ENCODE assay signal across 1 fruit fly cellular context in the genomic region with DNA sequence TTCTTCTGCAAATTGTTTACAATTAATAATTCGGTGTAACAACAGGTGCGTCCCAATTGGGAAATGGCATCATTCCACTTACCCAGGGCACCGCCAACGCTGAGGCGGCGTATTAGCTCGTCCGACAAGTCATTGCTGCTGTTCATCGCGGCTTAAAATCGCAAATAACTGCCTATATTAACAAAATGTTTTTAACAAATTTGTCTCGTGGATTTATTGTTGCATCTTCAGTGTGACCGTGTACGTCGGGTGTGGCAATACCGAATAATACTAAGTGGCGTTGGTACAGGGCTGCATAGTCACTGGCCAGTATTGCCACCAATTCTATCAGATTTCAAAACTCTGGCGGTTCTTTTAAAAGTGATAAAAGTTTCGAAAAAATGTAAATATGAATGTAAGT.
A peak's percentile ranks its signal among the peaks of the same experiment; 100 is the strongest.
TF ChIP-seq lines count a peak whose summit lies in the region.

Gene Ets97D, minus strand, starts transcription at position 272 of the 400 bp plus-strand sequence.

TF ChIP-seq in whole organism, embryonic, 481 proteins besides CTCF, POLR2A, EP300 and RAD21 (continued from another document and continues in another):
- TF ChIP-seq CG7839 (tag; optimal IDR thresholded peaks at IDR 0.05; lab: Kevin White, UChicago) (no peak), dm (GFP tag; optimal IDR thresholded peaks at IDR 0.05; lab: Kevin White, UChicago) (peak; percentile 79), odd (GFP tag; optimal IDR thresholded peaks at IDR 0.05; lab: Kevin White, UChicago) (no peak), Fer1 (GFP tag; optimal IDR thresholded peaks at IDR 0.05; lab: Kevin White, UChicago) (no peak), p53 (GFP tag; optimal IDR thresholded peaks at IDR 0.05; lab: Kevin White, UChicago) (peak; percentile 1), CG10209 (GFP tag; optimal IDR thresholded peaks at IDR 0.05; lab: Kevin White, UChicago) (no peak), CG10979 (tag; optimal IDR thresholded peaks at IDR 0.05; lab: Kevin White, UChicago) (no peak), CG8359 (GFP tag; optimal IDR thresholded peaks at IDR 0.05; lab: Kevin White, UChicago; ENCODE audit: borderline replicate concordance) (no peak), CG9215 (GFP tag; IDR thresholded peaks at IDR 0.05; lab: Robert Waterston, UW) (no peak), CG34376 (GFP tag; optimal IDR thresholded peaks at IDR 0.05; lab: Kevin White, UChicago) (no peak), CG7556 (GFP tag; optimal IDR thresholded peaks at IDR 0.05; lab: Kevin White, UChicago) (no peak), pzg (GFP tag; optimal IDR thresholded peaks at IDR 0.05; lab: Kevin White, UChicago) (peak; percentile 95), CG6813 (GFP tag; optimal IDR thresholded peaks at IDR 0.05; lab: Kevin White, UChicago) (no peak), unc-4 (GFP tag; IDR thresholded peaks at IDR 0.05; lab: Robert Waterston, UW; ENCODE audit: partially characterized antibody) (no peak), Bgb (GFP tag; IDR thresholded peaks at IDR 0.05; lab: Robert Waterston, UW; ENCODE audit: partially characterized antibody) (no peak), CHES-1-like (GFP tag; optimal IDR thresholded peaks at IDR 0.05; lab: Kevin White, UChicago) (peak; percentile 74), CG13287 (GFP tag; IDR thresholded peaks at IDR 0.05; lab: Robert Waterston, UW; ENCODE audit: partially characterized antibody) (peak; percentile 42; the same call in 1 of the 2 replicates), Stat92E (GFP tag; optimal IDR thresholded peaks at IDR 0.05; lab: Kevin White, UChicago) (no peak), zfh2 (GFP tag; optimal IDR thresholded peaks at IDR 0.05; lab: Kevin White, UChicago) (no peak), chn (GFP tag; optimal IDR thresholded peaks at IDR 0.05; lab: Kevin White, UChicago) (no peak), danr (GFP tag; IDR thresholded peaks at IDR 0.05; lab: Robert Waterston, UW) (no peak), CG16779 (GFP tag; IDR thresholded peaks at IDR 0.05; lab: Robert Waterston, UW) (no peak), fd102C (GFP tag; optimal IDR thresholded peaks at IDR 0.05; lab: Kevin White, UChicago) (no peak), HmgZ (tag; optimal IDR thresholded peaks at IDR 0.05; lab: Kevin White, UChicago) (peak; percentile 81), CG10147 (GFP tag; optimal IDR thresholded peaks at IDR 0.05; lab: Kevin White, UChicago) (no peak), sim (GFP tag; IDR thresholded peaks at IDR 0.05; lab: Robert Waterston, UW) (no peak), CG10267 (tag; optimal IDR thresholded peaks at IDR 0.05; lab: Kevin White, UChicago) (peak; percentile 43), Awh (GFP tag; IDR thresholded peaks at IDR 0.05; lab: Robert Waterston, UW) (no peak), so (GFP tag; IDR thresholded peaks at IDR 0.05; lab: Robert Waterston, UW) (no peak), CG32772 (GFP tag; IDR thresholded peaks at IDR 0.05; lab: Robert Waterston, UW) (no peak), CG1603 (tag; optimal IDR thresholded peaks at IDR 0.05; lab: Kevin White, UChicago) (peak; percentile 83), CG1832 (GFP tag; optimal IDR thresholded peaks at IDR 0.05; lab: Kevin White, UChicago) (no peak), CG34224 (GFP tag; IDR thresholded peaks at IDR 0.05; lab: Robert Waterston, UW; ENCODE audit: partially characterized antibody) (peak; percentile 36; the same call in 2 of the 3 replicates), CG2116 (GFP tag; optimal IDR thresholded peaks at IDR 0.05; lab: Kevin White, UChicago) (peak; percentile 69), pum (GFP tag; optimal IDR thresholded peaks at IDR 0.05; lab: Kevin White, UChicago) (no peak), CG15601 (tag; optimal IDR thresholded peaks at IDR 0.05; lab: Kevin White, UChicago) (peak; percentile 62), CoRest (tag; optimal IDR thresholded peaks at IDR 0.05; lab: Kevin White, UChicago) (peak; percentile 38), CG4360 (GFP tag; IDR thresholded peaks at IDR 0.05; lab: Robert Waterston, UW) (0 out of 2 replicates have a peak, but pooled peaks have one; percentile 9), insv (GFP tag; optimal IDR thresholded peaks at IDR 0.05; lab: Kevin White, UChicago) (peak in 1 of 2 experiments; percentile 42), CG15696 (tag; optimal IDR thresholded peaks at IDR 0.05; lab: Kevin White, UChicago) (no peak), ATbp (GFP tag; optimal IDR thresholded peaks at IDR 0.05; lab: Kevin White, UChicago) (no peak), sqz (GFP tag; optimal IDR thresholded peaks at IDR 0.05; lab: Kevin White, UChicago) (no peak), CG16813 (GFP tag; IDR thresholded peaks at IDR 0.05; lab: Robert Waterston, UW; ENCODE audit: partially characterized antibody) (no peak), az2 (GFP tag; optimal IDR thresholded peaks at IDR 0.05; lab: Kevin White, UChicago) (no peak), MTF-1 (GFP tag; optimal IDR thresholded peaks at IDR 0.05; lab: Kevin White, UChicago; ENCODE audit: borderline replicate concordance) (no peak), ro (GFP tag; IDR thresholded peaks at IDR 0.05; lab: Robert Waterston, UW) (no peak), CG3847 (GFP tag; IDR thresholded peaks at IDR 0.05; lab: Robert Waterston, UW) (peak; percentile 65), CG11504 (tag; optimal IDR thresholded peaks at IDR 0.05; lab: Kevin White, UChicago) (peak; percentile 4), seq (GFP tag; IDR thresholded peaks at IDR 0.05; lab: Robert Waterston, UW) (no peak), CG34422 (GFP tag; IDR thresholded peaks at IDR 0.05; lab: Robert Waterston, UW) (peak; percentile 40; the same call in 1 of the 3 replicates), al (GFP tag; IDR thresholded peaks at IDR 0.05; lab: Robert Waterston, UW) (no peak), slbo (GFP tag; IDR thresholded peaks at IDR 0.05; lab: Robert Waterston, UW) (no peak), ERR (GFP tag; optimal IDR thresholded peaks at IDR 0.05; lab: Kevin White, UChicago) (no peak), Gsc (GFP tag; IDR thresholded peaks at IDR 0.05; lab: Robert Waterston, UW) (no peak), CG30403 (GFP tag; optimal IDR thresholded peaks at IDR 0.05; lab: Kevin White, UChicago) (no peak), CG13775 (GFP tag; optimal IDR thresholded peaks at IDR 0.05; lab: Kevin White, UChicago) (no peak), CG31441 (GFP tag; IDR thresholded peaks at IDR 0.05; lab: Robert Waterston, UW) (no peak), lab (GFP tag; optimal IDR thresholded peaks at IDR 0.05; lab: Kevin White, UChicago) (no peak), CG17829 (tag; optimal IDR thresholded peaks at IDR 0.05; lab: Kevin White, UChicago) (no peak), CG6272 (GFP tag; IDR thresholded peaks at IDR 0.05; lab: Robert Waterston, UW) (no peak), run (tag; optimal IDR thresholded peaks at IDR 0.05; lab: Kevin White, UChicago) (no peak), pb (GFP tag; optimal IDR thresholded peaks at IDR 0.05; lab: Kevin White, UChicago) (no peak), phol (tag; optimal IDR thresholded peaks at IDR 0.05; lab: Kevin White, UChicago) (peak; percentile 12), Bdp1 (GFP tag; optimal IDR thresholded peaks at IDR 0.05; lab: Kevin White, UChicago) (no peak), CG32767 (GFP tag; IDR thresholded peaks at IDR 0.05; lab: Robert Waterston, UW) (no peak), Dad (GFP tag; optimal IDR thresholded peaks at IDR 0.05; lab: Kevin White, UChicago) (no peak), slp2 (GFP tag; optimal IDR thresholded peaks at IDR 0.05; lab: Kevin White, UChicago) (no peak), Gug (GFP tag; IDR thresholded peaks at IDR 0.05; lab: Robert Waterston, UW) (no peak), CG12659 (GFP tag; optimal IDR thresholded peaks at IDR 0.05; lab: Kevin White, UChicago) (peak; percentile 43), CG4707 (GFP tag; optimal IDR thresholded peaks at IDR 0.05; lab: Kevin White, UChicago) (no peak), Drgx (GFP tag; IDR thresholded peaks at IDR 0.05; lab: Robert Waterston, UW) (no peak), ab (GFP tag; optimal IDR thresholded peaks at IDR 0.05; lab: Kevin White, UChicago) (no peak), hb (GFP tag; IDR thresholded peaks at IDR 0.05; lab: Robert Waterston, UW; ENCODE audit: partially characterized antibody) (no peak), Dp (GFP tag; optimal IDR thresholded peaks at IDR 0.05; lab: Kevin White, UChicago) (peak; percentile 100), CG12391 (tag; optimal IDR thresholded peaks at IDR 0.05; lab: Kevin White, UChicago) (peak; percentile 16), dpn (GFP tag; optimal IDR thresholded peaks at IDR 0.05; lab: Kevin White, UChicago) (no peak), CG17568 (GFP tag; optimal IDR thresholded peaks at IDR 0.05; lab: Kevin White, UChicago) (no peak), toy (GFP tag; IDR thresholded peaks at IDR 0.05; lab: Robert Waterston, UW) (no peak), ken (GFP tag; IDR thresholded peaks at IDR 0.05; lab: Robert Waterston, UW) (no peak), Spps (tag; optimal IDR thresholded peaks at IDR 0.05; lab: Kevin White, UChicago) (no peak), Dip3 (GFP tag; optimal IDR thresholded peaks at IDR 0.05; lab: Kevin White, UChicago) (no peak), CG7372 (GFP tag; IDR thresholded peaks at IDR 0.05; lab: Robert Waterston, UW) (no peak), CG14667 (GFP tag; IDR thresholded peaks at IDR 0.05; lab: Robert Waterston, UW) (no peak), nerfin-1 (tag; optimal IDR thresholded peaks at IDR 0.05; lab: Kevin White, UChicago) (no peak), Hey (tag; optimal IDR thresholded peaks at IDR 0.05; lab: Kevin White, UChicago) (no peak), Side (GFP tag; optimal IDR thresholded peaks at IDR 0.05; lab: Kevin White, UChicago) (no peak), E2f1 (GFP tag; IDR thresholded peaks at IDR 0.05; lab: Robert Waterston, UW) (no peak), CG2889 (GFP tag; IDR thresholded peaks at IDR 0.05; lab: Robert Waterston, UW) (no peak), NK7.1 (GFP tag; optimal IDR thresholded peaks at IDR 0.05; lab: Kevin White, UChicago) (no peak), CG31388 (GFP tag; optimal IDR thresholded peaks at IDR 0.05; lab: Kevin White, UChicago) (no peak), CG32532 (GFP tag; IDR thresholded peaks at IDR 0.05; lab: Robert Waterston, UW) (no peak), Hr51 (GFP tag; optimal IDR thresholded peaks at IDR 0.05; lab: Kevin White, UChicago) (no peak), corto (GFP tag; optimal IDR thresholded peaks at IDR 0.05; lab: Kevin White, UChicago) (no peak), Asciz (GFP tag; optimal IDR thresholded peaks at IDR 0.05; lab: Kevin White, UChicago) (no peak), CG15011 (GFP tag; optimal IDR thresholded peaks at IDR 0.05; lab: Kevin White, UChicago) (no peak), CG18011 (GFP tag; optimal IDR thresholded peaks at IDR 0.05; lab: Kevin White, UChicago) (no peak), fru (optimal IDR thresholded peaks at IDR 0.05; lab: Kevin White, UChicago) (no peak), crol (GFP tag; IDR thresholded peaks at IDR 0.05; lab: Robert Waterston, UW) (no peak), CG12155 (GFP tag; optimal IDR thresholded peaks at IDR 0.05; lab: Kevin White, UChicago) (no peak), HLH3B (GFP tag; IDR thresholded peaks at IDR 0.05; lab: Robert Waterston, UW) (no peak), chinmo (GFP tag; IDR thresholded peaks at IDR 0.05; lab: Robert Waterston, UW; ENCODE audit: partially characterized antibody) (no peak; the same call in 3 of the 4 replicates), CG6689 (GFP tag; IDR thresholded peaks at IDR 0.05; lab: Robert Waterston, UW) (no peak), kni (GFP tag; optimal IDR thresholded peaks at IDR 0.05; lab: Kevin White, UChicago) (no peak), Mrtf (GFP tag; IDR thresholded peaks at IDR 0.05; lab: Robert Waterston, UW) (no peak), CG18262 (tag; optimal IDR thresholded peaks at IDR 0.05; lab: Kevin White, UChicago) (no peak), CG9932 (GFP tag; IDR thresholded peaks at IDR 0.05; lab: Robert Waterston, UW) (no peak), Dek (tag; optimal IDR thresholded peaks at IDR 0.05; lab: Kevin White, UChicago) (no peak), CG5180 (GFP tag; optimal IDR thresholded peaks at IDR 0.05; lab: Kevin White, UChicago) (peak; percentile 52), Hsf (GFP tag; optimal IDR thresholded peaks at IDR 0.05; lab: Kevin White, UChicago) (no peak), repo (GFP tag; optimal IDR thresholded peaks at IDR 0.05; lab: Kevin White, UChicago) (no peak), Xrp1 (GFP tag; IDR thresholded peaks at IDR 0.05; lab: Robert Waterston, UW) (no peak), CG14965 (GFP tag; optimal IDR thresholded peaks at IDR 0.05; lab: Kevin White, UChicago; ENCODE audit: borderline replicate concordance) (no peak), CG11093 (GFP tag; IDR thresholded peaks at IDR 0.05; lab: Robert Waterston, UW) (no peak), Camta (GFP tag; optimal IDR thresholded peaks at IDR 0.05; lab: Kevin White, UChicago) (no peak), Dbx (GFP tag; IDR thresholded peaks at IDR 0.05; lab: Robert Waterston, UW) (no peak), nerfin-2 (GFP tag; IDR thresholded peaks at IDR 0.05; lab: Robert Waterston, UW; ENCODE audit: partially characterized antibody) (peak; percentile 26; the same call in 1 of the 2 replicates), jing (GFP tag; optimal IDR thresholded peaks at IDR 0.05; lab: Kevin White, UChicago) (no peak), kah (GFP tag; optimal IDR thresholded peaks at IDR 0.05; lab: Kevin White, UChicago) (peak; percentile 75), Scr (GFP tag; IDR thresholded peaks at IDR 0.05; lab: Robert Waterston, UW; ENCODE audit: partially characterized antibody) (peak; percentile 19; the same call in 1 of the 2 replicates), CG3163 (GFP tag; optimal IDR thresholded peaks at IDR 0.05; lab: Kevin White, UChicago) (no peak), sisA (GFP tag; IDR thresholded peaks at IDR 0.05; lab: Robert Waterston, UW) (no peak), CG10321 (GFP tag; IDR thresholded peaks at IDR 0.05; lab: Robert Waterston, UW) (no peak), ato (GFP tag; IDR thresholded peaks at IDR 0.05; lab: Robert Waterston, UW; ENCODE audit: partially characterized antibody) (no peak), CG2129 (GFP tag; IDR thresholded peaks at IDR 0.05; lab: Robert Waterston, UW; ENCODE audit: partially characterized antibody) (no peak), Nf-YB (GFP tag; optimal IDR thresholded peaks at IDR 0.05; lab: Kevin White, UChicago) (no peak), chm (GFP tag; IDR thresholded peaks at IDR 0.05; lab: Robert Waterston, UW) (no peak), zfh1 (GFP tag; IDR thresholded peaks at IDR 0.05; lab: Robert Waterston, UW) (no peak), da (GFP tag; optimal IDR thresholded peaks at IDR 0.05; lab: Kevin White, UChicago) (no peak), lilli (GFP tag; optimal IDR thresholded peaks at IDR 0.05; lab: Kevin White, UChicago) (no peak), CG2712 (tag; optimal IDR thresholded peaks at IDR 0.05; lab: Kevin White, UChicago) (peak; percentile 29), gcm (GFP tag; optimal IDR thresholded peaks at IDR 0.05; lab: Kevin White, UChicago) (no peak)
